Worm (Caenorhabditis elegans) whole organism, L4 larva: Measurements from ENCODE around the gene dgk-2.

ENCODE experiments used
- F10B5.3 ChIP-seq: sonication (generic microtip); optimal IDR thresholded peaks from 2 replicates; lab custom pipeline; 2016; ENCODE audit warnings: mild to moderate bottlenecking, missing genetic modification characterization, missing compliant biosample characterization
- aly-2 ChIP-seq: sonication (generic microtip); optimal IDR thresholded peaks from 2 replicates; lab custom pipeline; 2018; ENCODE audit warnings: missing biosample characterization, missing genetic modification characterization
- ceh-32 ChIP-seq: sonication (generic microtip); optimal IDR thresholded peaks from 2 replicates; lab custom pipeline; 2016; ENCODE audit warnings: mild to moderate bottlenecking, missing genetic modification characterization, missing compliant biosample characterization; ENCODE audit not compliant: poor library complexity
- mep-1 ChIP-seq: fragments of 150-350 bp; sonication (generic microtip); optimal IDR thresholded peaks from 3 replicates; lab custom pipeline; 2014; ENCODE audit warnings: missing biosample characterization, missing genetic modification characterization
- mxl-2 ChIP-seq: fragments of 200-800 bp; sonication (Bioruptor generic); conservative IDR thresholded peaks from 2 replicates; pipeline ENCODE4 v1.3.6; 2022; ENCODE audit warnings: missing genetic modification reagents, missing genetic modification characterization, missing compliant biosample characterization
- sdz-12 ChIP-seq: fragments of 200-800 bp; sonication (Bioruptor generic); optimal IDR thresholded peaks from 2 replicates; lab custom pipeline; 2018; ENCODE audit warnings: mild to moderate bottlenecking, missing genetic modification characterization, missing compliant biosample characterization
- snpc-4 ChIP-seq: fragments of 150-350 bp; optimal IDR thresholded peaks from 2 replicates; lab custom pipeline; 2014; ENCODE audit warnings: missing biosample characterization, missing genetic modification characterization
- zfp-2 ChIP-seq: sonication (generic microtip); optimal IDR thresholded peaks from 2 replicates; lab custom pipeline; 2016; ENCODE audit warnings: mild to moderate bottlenecking, missing genetic modification characterization, missing compliant biosample characterization
- ztf-11 ChIP-seq: fragments of 150-350 bp; optimal IDR thresholded peaks from 2 replicates; lab custom pipeline; 2014; ENCODE audit warnings: missing biosample characterization, missing genetic modification characterization

ce11 chrX:4526412-4526811 lies 22.2 kb upstream of the dgk-2 start:
- TF ChIP-seq mep-1 (tag; lab: Kevin White, UChicago) (peak; percentile 67), mxl-2 (no peak), ztf-11 (tag; lab: Kevin White, UChicago) (no peak), sdz-12 (no peak), zfp-2 (no peak), F10B5.3 (tag; lab: Kevin White, UChicago) (no peak), snpc-4 (tag; lab: Kevin White, UChicago) (no peak), ceh-32 (no peak), aly-2 (tag; lab: Kevin White, UChicago) (peak; percentile 83)
